Worm (Caenorhabditis elegans) whole organism, L4 larva: ENCODE measurements around the gene srbc-60.

ENCODE experiments used
- T26A8.4 ChIP-seq: fragments of 200-800 bp; sonication (Bioruptor generic); IDR thresholded peaks from 2 replicates; pipeline ENCODE4 v1.3.6; 2022; ENCODE audit warnings: missing genetic modification characterization, missing compliant biosample characterization
- ceh-28 ChIP-seq: fragments of 150-350 bp; optimal IDR thresholded peaks from 2 replicates; lab custom pipeline; 2014; ENCODE audit warnings: missing biosample characterization, missing genetic modification reagents, missing genetic modification characterization
- nhr-28 ChIP-seq: fragments of 150-350 bp; optimal IDR thresholded peaks from 2 replicates; lab custom pipeline; 2014; ENCODE audit warnings: missing biosample characterization, missing genetic modification characterization
- nhr-77 ChIP-seq: fragments of 150-350 bp; optimal IDR thresholded peaks from 2 replicates; lab custom pipeline; 2014; ENCODE audit warnings: missing biosample characterization, missing genetic modification characterization
- pha-4 ChIP-seq, 2 experiments: fragments of 150-350 bp in 1 of 2; fragments of 200-800 bp in 1 of 2; sonication (Bioruptor generic) in 1 of 2; IDR thresholded peaks in 1 of 2; optimal IDR thresholded peaks in 1 of 2; 2 replicates each; pipeline versions ENCODE4 v1.3.6 to Lab custom; 2014 to 2022; ENCODE audit warnings: missing genetic modification characterization in 2 of 2, missing genetic modification reagents in 2 of 2, missing biosample characterization in 1 of 2, missing compliant biosample characterization in 1 of 2
- tag-97 ChIP-seq: fragments of 200-800 bp; sonication (Bioruptor generic); IDR thresholded peaks from 2 replicates; pipeline ENCODE4 v1.3.6; 2022; ENCODE audit warnings: missing genetic modification characterization, missing compliant biosample characterization

DNA sequence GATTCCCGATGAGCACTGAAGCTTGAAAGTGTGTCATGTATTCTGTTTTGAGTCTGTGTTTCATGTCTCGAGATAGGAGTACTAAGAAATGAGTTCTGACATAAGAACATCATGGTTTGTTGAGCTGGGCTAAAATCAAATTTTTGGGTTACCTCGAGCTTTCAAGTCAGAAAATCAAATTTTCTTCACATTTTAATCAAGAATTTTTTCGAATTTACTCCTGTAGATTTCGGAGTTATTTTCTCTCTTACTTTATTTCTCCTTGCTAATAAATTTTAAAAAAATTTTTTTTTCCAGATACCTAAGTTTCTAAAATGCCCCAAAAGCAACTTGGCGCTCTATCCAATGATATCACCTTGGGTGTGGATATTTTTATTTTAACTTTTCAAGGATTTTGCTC, 46.0 kb downstream of the srbc-60 start, which contains the start of gene F41H8.2:
- TF ChIP-seq nhr-77 (tag; lab: Kevin White, UChicago): no peak
- TF ChIP-seq pha-4 (GFP tag; IDR thresholded peaks at IDR 0.05; lab: Robert Waterston, UW): no peak
- no peak for TF ChIP-seq pha-4 (tag; optimal IDR thresholded peaks at IDR 0.05; lab: Kevin White, UChicago)
- no peak for TF ChIP-seq tag-97 (GFP tag; lab: Robert Waterston, UW)
- TF ChIP-seq ceh-28 (tag; lab: Kevin White, UChicago): no peak
- TF ChIP-seq nhr-28: no peak
- no peak for TF ChIP-seq T26A8.4
